Worm (Caenorhabditis elegans) whole organism, midembryonic: ENCODE data around the gene itr-1.

Experiments used
- T22C8.4 ChIP-seq: fragments of 200-800 bp; sonication (Bioruptor generic); IDR thresholded peaks from 2 replicates; pipeline ENCODE4 v1.3.6; 2022; ENCODE audit warnings: missing genetic modification characterization, missing compliant biosample characterization
- cog-1 ChIP-seq: sonication (generic microtip); optimal IDR thresholded peaks from 2 replicates; lab custom pipeline; 2016; ENCODE audit warnings: missing genetic modification characterization, missing compliant biosample characterization
- flt-1 ChIP-seq: fragments of 200-800 bp; sonication (Bioruptor generic); IDR thresholded peaks from 2 replicates; pipeline ENCODE4 v1.3.6; 2022; ENCODE audit warnings: missing genetic modification characterization, missing compliant biosample characterization

- no peak for TF ChIP-seq flt-1 (GFP tag; lab: Robert Waterston, UW)
- no peak for TF ChIP-seq cog-1
- TF ChIP-seq T22C8.4: no peak
Observed at ce11 chrIV:7717916-7718315, 42.9 kb downstream of the itr-1 start, which contains the start of gene F33D4.6.
